Worm (Caenorhabditis elegans) whole organism, mixed stage, embryonic: Measurements from ENCODE around the gene K01F9.2.
A peak's percentile ranks its signal among the peaks of the same experiment; 100 is the strongest.

Experiments
- ceh-39 ChIP-seq: fragments of 150-350 bp; optimal IDR thresholded peaks from 2 replicates; lab custom pipeline; 2014; ENCODE audit warnings: missing biosample characterization, missing genetic modification characterization
- drap-1 ChIP-seq: fragments of 200-800 bp; sonication (Bioruptor generic); optimal IDR thresholded peaks from 3 replicates; lab custom pipeline; 2018; ENCODE audit warnings: mild to moderate bottlenecking, missing genetic modification characterization, missing compliant biosample characterization
- lin-13 ChIP-seq: fragments of 150-350 bp; optimal IDR thresholded peaks from 2 replicates; lab custom pipeline; 2014; ENCODE audit warnings: missing biosample characterization, missing genetic modification characterization
- lsy-2 ChIP-seq: fragments of 150-350 bp; optimal IDR thresholded peaks from 2 replicates; lab custom pipeline; 2014; ENCODE audit warnings: missing biosample characterization, missing genetic modification characterization
- nhr-237 ChIP-seq: fragments of 150-350 bp; optimal IDR thresholded peaks from 2 replicates; lab custom pipeline; 2014; ENCODE audit warnings: missing biosample characterization, missing genetic modification characterization
- nhr-76 ChIP-seq: sonication (generic microtip); optimal IDR thresholded peaks from 2 replicates; lab custom pipeline; 2017; ENCODE audit warnings: missing biosample characterization, missing genetic modification characterization
- pha-4 ChIP-seq: fragments of 150-350 bp; optimal IDR thresholded peaks from 2 replicates; lab custom pipeline; 2018; ENCODE audit warnings: missing biosample characterization, missing genetic modification reagents, missing genetic modification characterization

DNA sequence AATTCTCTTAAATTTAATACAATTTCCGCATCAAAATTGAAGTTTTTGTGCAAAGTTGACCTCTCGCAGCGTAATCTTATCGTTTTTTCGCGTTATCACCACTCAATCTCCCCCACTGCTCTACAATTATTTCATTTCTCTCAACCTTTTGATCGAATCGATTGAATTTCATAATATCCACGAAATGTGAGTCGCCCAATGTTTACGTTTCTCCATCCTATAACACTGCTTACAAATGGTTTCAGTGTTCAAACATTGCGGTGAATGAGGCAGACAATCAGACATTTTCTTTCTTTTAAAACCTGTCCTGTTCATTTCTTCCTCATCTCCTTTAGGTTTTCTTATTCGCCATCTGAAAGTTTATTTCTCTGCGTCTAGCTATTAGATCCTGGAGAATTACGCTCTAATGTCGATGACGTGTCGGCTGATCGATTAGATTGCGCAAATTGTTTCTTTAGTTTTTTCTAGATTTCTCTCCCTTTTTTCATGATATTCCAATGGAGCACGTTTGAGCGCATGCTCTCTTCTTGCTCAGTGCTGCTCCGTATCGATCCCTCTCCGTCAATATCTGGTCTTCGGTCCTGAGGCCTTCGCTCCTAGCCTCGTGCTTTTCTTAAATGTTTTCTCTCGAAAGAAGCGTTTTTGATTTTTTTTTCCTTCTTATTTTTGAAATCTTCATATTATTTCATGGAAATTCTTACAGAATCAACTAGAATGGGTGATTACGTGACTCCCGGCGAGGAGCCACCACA, 28.2 kb upstream of the K01F9.2 start, which contains the start of gene unc-32:
- TF ChIP-seq lin-13 (tag; lab: Kevin White, UChicago) (no peak), drap-1 (GFP tag; lab: Kevin White, UChicago) (no peak), nhr-76 (tag; lab: Kevin White, UChicago) (no peak), lsy-2 (peak; percentile 8), pha-4 (tag; lab: Kevin White, UChicago) (no peak), ceh-39 (tag; lab: Kevin White, UChicago) (peak; percentile 5), nhr-237 (tag; lab: Kevin White, UChicago) (no peak)
